Worm (Caenorhabditis elegans) whole organism, L1 larva: ENCODE data around the gene R10E9.3.
A peak's percentile ranks its signal among the peaks of the same experiment; 100 is the strongest.

Experiments
- C04F5.9 ChIP-seq: sonication (generic microtip); optimal IDR thresholded peaks from 2 replicates; lab custom pipeline; 2016; ENCODE audit warnings: missing genetic modification characterization, missing compliant biosample characterization
- C16A3.4 ChIP-seq: fragments of 150-350 bp; optimal IDR thresholded peaks from 2 replicates; lab custom pipeline; 2014; ENCODE audit warnings: missing biosample characterization, missing genetic modification characterization
- F16B12.6 ChIP-seq: fragments of 150-350 bp; optimal IDR thresholded peaks from 2 replicates; lab custom pipeline; 2014; ENCODE audit warnings: missing biosample characterization, missing genetic modification characterization
- Y116A8C.19 ChIP-seq: sonication (generic microtip); optimal IDR thresholded peaks from 2 replicates; lab custom pipeline; 2016; ENCODE audit warnings: missing compliant biosample characterization, missing genetic modification characterization, borderline replicate concordance
- aha-1 ChIP-seq: fragments of 150-350 bp; optimal IDR thresholded peaks from 2 replicates; lab custom pipeline; 2014; ENCODE audit warnings: missing biosample characterization, missing genetic modification characterization
- aly-2 ChIP-seq: fragments of 150-350 bp; optimal IDR thresholded peaks from 2 replicates; lab custom pipeline; 2014; ENCODE audit warnings: missing biosample characterization, missing genetic modification characterization
- dpl-1 ChIP-seq, 3 experiments: fragments of 150-350 bp in 2 of 3; sonication (generic microtip) in 1 of 3; optimal IDR thresholded peaks; 2 replicates each; lab custom pipeline; 2014 to 2017; ENCODE audit warnings: missing biosample characterization in 3 of 3, missing genetic modification characterization in 3 of 3, missing genetic modification reagents in 3 of 3
- efl-1 ChIP-seq, 4 experiments: fragments of 150-350 bp; optimal IDR thresholded peaks in 3 of 4; peaks in 1 of 4; 1 replicate in 1 of 4; 2 replicates in 3 of 4; lab custom pipeline; 2014; ENCODE audit warnings: missing biosample characterization in 2 of 4, missing genetic modification characterization in 2 of 4, missing genetic modification reagents in 2 of 4
- efl-3 ChIP-seq: fragments of 200-800 bp; sonication (Bioruptor generic); optimal IDR thresholded peaks from 2 replicates; lab custom pipeline; 2018; ENCODE audit warnings: mild to moderate bottlenecking, missing genetic modification characterization, missing compliant biosample characterization
- elt-2 ChIP-seq: sonication (generic microtip); optimal IDR thresholded peaks from 2 replicates; lab custom pipeline; 2016; ENCODE audit warnings: missing genetic modification characterization, mild to moderate bottlenecking, inconsistent platforms, missing compliant biosample characterization, missing genetic modification reagents
- fkh-10 ChIP-seq: sonication (generic microtip); optimal IDR thresholded peaks from 2 replicates; lab custom pipeline; 2017; ENCODE audit warnings: missing biosample characterization, missing genetic modification reagents, missing genetic modification characterization
- fkh-8 ChIP-seq: sonication (generic microtip); optimal IDR thresholded peaks from 2 replicates; lab custom pipeline; 2016; ENCODE audit warnings: mild to moderate bottlenecking, missing genetic modification characterization, missing compliant biosample characterization
- grh-1 ChIP-seq: fragments of 200-800 bp; sonication (Bioruptor generic); IDR thresholded peaks from 2 replicates; pipeline ENCODE4 v1.3.6; 2022; ENCODE audit warnings: missing genetic modification reagents, missing genetic modification characterization, missing compliant biosample characterization
- hpl-2 ChIP-seq: fragments of 150-350 bp; optimal IDR thresholded peaks from 2 replicates; lab custom pipeline; 2014; ENCODE audit warnings: missing biosample characterization, missing genetic modification reagents, missing genetic modification characterization
- irx-1 ChIP-seq: sonication (generic microtip); optimal IDR thresholded peaks from 2 replicates; lab custom pipeline; 2016; ENCODE audit warnings: missing genetic modification characterization, missing compliant biosample characterization
- isw-1 ChIP-seq: fragments of 200-800 bp; sonication (Bioruptor generic); IDR thresholded peaks from 2 replicates; pipeline ENCODE4 v1.3.6; 2022; ENCODE audit warnings: missing genetic modification characterization, missing compliant biosample characterization
- jun-1 ChIP-seq: fragments of 150-350 bp; optimal IDR thresholded peaks from 2 replicates; lab custom pipeline; 2014; ENCODE audit warnings: missing biosample characterization, missing genetic modification reagents, missing genetic modification characterization
- lin-13 ChIP-seq: fragments of 150-350 bp; optimal IDR thresholded peaks from 2 replicates; lab custom pipeline; 2014; ENCODE audit warnings: missing biosample characterization, missing genetic modification reagents, missing genetic modification characterization
- lin-14 ChIP-seq: fragments of 200-800 bp; sonication (Bioruptor generic); optimal IDR thresholded peaks from 2 replicates; lab custom pipeline; 2018; ENCODE audit warnings: mild to moderate bottlenecking, missing genetic modification characterization, moderate library complexity, missing compliant biosample characterization
- lin-35 ChIP-seq, 2 experiments: fragments of 150-350 bp; optimal IDR thresholded peaks; 2 replicates each; lab custom pipeline; 2014; ENCODE audit warnings: missing biosample characterization in 2 of 2, missing genetic modification characterization in 2 of 2, missing genetic modification reagents in 2 of 2
- lin-39 ChIP-seq: fragments of 150-350 bp; optimal IDR thresholded peaks from 2 replicates; lab custom pipeline; 2014; ENCODE audit warnings: missing biosample characterization, missing genetic modification reagents, missing genetic modification characterization
- lir-3 ChIP-seq: sonication (generic microtip); optimal IDR thresholded peaks from 2 replicates; lab custom pipeline; 2016; ENCODE audit warnings: mild to moderate bottlenecking, missing genetic modification characterization, moderate library complexity, missing compliant biosample characterization; ENCODE audit not compliant: poor library complexity
- lsy-2 ChIP-seq, 2 experiments: fragments of 150-350 bp; optimal IDR thresholded peaks; 2 replicates each; lab custom pipeline; 2014; ENCODE audit warnings: missing biosample characterization in 2 of 2, missing genetic modification characterization in 2 of 2
- mdl-1 ChIP-seq, 2 experiments: fragments of 150-350 bp; optimal IDR thresholded peaks; 2 replicates each; lab custom pipeline; 2014 to 2017; ENCODE audit warnings: missing biosample characterization in 2 of 2, missing genetic modification characterization in 2 of 2, inconsistent platforms in 1 of 2
- mef-2 ChIP-seq: fragments of 150-350 bp; optimal IDR thresholded peaks from 2 replicates; lab custom pipeline; 2014; ENCODE audit warnings: missing biosample characterization, missing genetic modification characterization
- mep-1 ChIP-seq: fragments of 150-350 bp; optimal IDR thresholded peaks from 2 replicates; lab custom pipeline; 2014; ENCODE audit warnings: missing biosample characterization, missing genetic modification characterization
- nhr-11 ChIP-seq: fragments of 150-350 bp; optimal IDR thresholded peaks from 2 replicates; lab custom pipeline; 2014; ENCODE audit warnings: missing biosample characterization, missing genetic modification characterization
- nhr-19 ChIP-seq: fragments of 200-800 bp; sonication (Bioruptor generic); conservative IDR thresholded peaks from 2 replicates; pipeline ENCODE4 v1.3.6; 2022; ENCODE audit warnings: missing genetic modification characterization, missing compliant biosample characterization
- nhr-20 ChIP-seq: sonication (generic microtip); optimal IDR thresholded peaks from 2 replicates; lab custom pipeline; 2016; ENCODE audit warnings: mild to moderate bottlenecking, missing genetic modification characterization, missing compliant biosample characterization
- nhr-237 ChIP-seq: fragments of 150-350 bp; optimal IDR thresholded peaks from 2 replicates; lab custom pipeline; 2014; ENCODE audit warnings: missing biosample characterization, missing genetic modification characterization
- nhr-28 ChIP-seq: fragments of 150-350 bp; optimal IDR thresholded peaks from 2 replicates; lab custom pipeline; 2014; ENCODE audit warnings: missing biosample characterization, missing genetic modification characterization
- nhr-47 ChIP-seq: sonication (generic microtip); optimal IDR thresholded peaks from 2 replicates; lab custom pipeline; 2016; ENCODE audit warnings: mild to moderate bottlenecking, missing genetic modification characterization, moderate library complexity, missing compliant biosample characterization
- nhr-71 ChIP-seq: sonication (generic microtip); optimal IDR thresholded peaks from 2 replicates; lab custom pipeline; 2016; ENCODE audit warnings: mild to moderate bottlenecking, missing genetic modification characterization, moderate library complexity, missing compliant biosample characterization
- nhr-76 ChIP-seq: sonication (generic microtip); optimal IDR thresholded peaks from 2 replicates; lab custom pipeline; 2017; ENCODE audit warnings: missing biosample characterization, missing genetic modification characterization
- nhr-77 ChIP-seq: fragments of 150-350 bp; optimal IDR thresholded peaks from 2 replicates; lab custom pipeline; 2014; ENCODE audit warnings: missing biosample characterization, missing genetic modification characterization
- nhr-90 ChIP-seq: sonication (generic microtip); optimal IDR thresholded peaks from 2 replicates; lab custom pipeline; 2016; ENCODE audit warnings: mild to moderate bottlenecking, missing genetic modification characterization, missing compliant biosample characterization; ENCODE audit not compliant: poor library complexity
- pag-3 ChIP-seq: sonication (generic microtip); optimal IDR thresholded peaks from 2 replicates; lab custom pipeline; 2017; ENCODE audit warnings: missing genetic modification characterization, mild to moderate bottlenecking, missing compliant biosample characterization, antibody characterized with exemption, borderline replicate concordance; ENCODE audit not compliant: insufficient read depth
- rnt-1 ChIP-seq: sonication (generic microtip); optimal IDR thresholded peaks from 2 replicates; lab custom pipeline; 2016; ENCODE audit warnings: mild to moderate bottlenecking, missing genetic modification characterization, moderate library complexity, missing compliant biosample characterization
- skn-1 ChIP-seq: fragments of 150-350 bp; optimal IDR thresholded peaks from 2 replicates; lab custom pipeline; 2014; ENCODE audit warnings: missing biosample characterization, missing genetic modification characterization
- snpc-4 ChIP-seq: fragments of 150-350 bp; optimal IDR thresholded peaks from 2 replicates; lab custom pipeline; 2014; ENCODE audit warnings: missing biosample characterization, missing genetic modification characterization
- sox-4 ChIP-seq: sonication (generic microtip); optimal IDR thresholded peaks from 2 replicates; lab custom pipeline; 2016; ENCODE audit warnings: missing genetic modification characterization, missing compliant biosample characterization
- sptf-1 ChIP-seq: fragments of 150-350 bp; optimal IDR thresholded peaks from 2 replicates; lab custom pipeline; 2014; ENCODE audit warnings: missing biosample characterization, missing genetic modification characterization
- sup-37 ChIP-seq: fragments of 200-800 bp; sonication (Bioruptor generic); optimal IDR thresholded peaks from 2 replicates; lab custom pipeline; 2018; ENCODE audit warnings: mild to moderate bottlenecking, missing genetic modification characterization, missing compliant biosample characterization
- swsn-7 ChIP-seq: sonication (generic microtip); optimal IDR thresholded peaks from 2 replicates; lab custom pipeline; 2016; ENCODE audit warnings: missing genetic modification characterization, missing compliant biosample characterization
- tlp-1 ChIP-seq: fragments of 150-350 bp; optimal IDR thresholded peaks from 2 replicates; lab custom pipeline; 2014; ENCODE audit warnings: missing biosample characterization, missing genetic modification characterization
- unc-30 ChIP-seq: sonication (generic microtip); optimal IDR thresholded peaks from 2 replicates; lab custom pipeline; 2017; ENCODE audit warnings: missing biosample characterization, missing genetic modification characterization
- unc-62 ChIP-seq: fragments of 150-350 bp; optimal IDR thresholded peaks from 2 replicates; lab custom pipeline; 2014; ENCODE audit warnings: missing biosample characterization, missing genetic modification reagents, missing genetic modification characterization
- xbp-1 ChIP-seq: sonication (generic microtip); optimal IDR thresholded peaks from 2 replicates; lab custom pipeline; 2016; ENCODE audit warnings: missing genetic modification characterization, missing compliant biosample characterization
- ztf-11 ChIP-seq, 2 experiments: sonication (generic microtip); optimal IDR thresholded peaks; 2 replicates each; lab custom pipeline; 2016 to 2017; ENCODE audit warnings: missing genetic modification characterization in 2 of 2, missing biosample characterization in 1 of 2, missing compliant biosample characterization in 1 of 2
- ztf-4 ChIP-seq: fragments of 150-350 bp; optimal IDR thresholded peaks from 2 replicates; lab custom pipeline; 2014; ENCODE audit warnings: missing biosample characterization, missing genetic modification characterization

R10E9.3 gene

ce11 chrIII:3953235-3953634 is 6.8 kb upstream of the R10E9.3 start (continued):
- TF ChIP-seq lin-35 (GFP tag; optimal IDR thresholded peaks at IDR 0.05; lab: Kevin White, UChicago), result peak; percentile 30 to 83
- TF ChIP-seq tlp-1 (tag; lab: Kevin White, UChicago), result no peak
- TF ChIP-seq C16A3.4 (tag; lab: Kevin White, UChicago), result peak; percentile 57
- no peak for TF ChIP-seq unc-62 (GFP tag; lab: Kevin White, UChicago)
- TF ChIP-seq aly-2 (tag; lab: Kevin White, UChicago), result no peak
- peak; percentile 29 for TF ChIP-seq sup-37 (GFP tag; lab: Kevin White, UChicago)
- no peak for TF ChIP-seq Y116A8C.19 (tag; lab: Kevin White, UChicago)
- TF ChIP-seq swsn-7 (tag; lab: Kevin White, UChicago), result peak; percentile 35
- TF ChIP-seq fkh-10, result peak; percentile 4
- no peak for TF ChIP-seq nhr-11
- TF ChIP-seq ztf-11 (tag; optimal IDR thresholded peaks at IDR 0.05; lab: Kevin White, UChicago), result peak in 1 of 2 experiments; percentile 54
- TF ChIP-seq unc-30, result no peak
- peak; percentile 40 for TF ChIP-seq lir-3 (tag; lab: Kevin White, UChicago)
- peak; percentile 18 for TF ChIP-seq snpc-4 (tag; lab: Kevin White, UChicago)
- TF ChIP-seq lin-14 (GFP tag; lab: Kevin White, UChicago), result peak; percentile 88
- TF ChIP-seq aha-1 (tag; lab: Kevin White, UChicago), result no peak
- TF ChIP-seq ztf-4 (tag; lab: Kevin White, UChicago), result peak; percentile 55
- peak; percentile 50 for TF ChIP-seq rnt-1 (tag; lab: Kevin White, UChicago)
- no peak for TF ChIP-seq xbp-1 (tag; lab: Kevin White, UChicago)

- TF ChIP-seq aly-2 (tag; lab: Kevin White, UChicago), result no peak
- no peak for TF ChIP-seq jun-1 (tag; lab: Kevin White, UChicago)
- TF ChIP-seq nhr-71, result peak; percentile 85
- peak; percentile 42 for TF ChIP-seq nhr-47 (tag; lab: Kevin White, UChicago)
- TF ChIP-seq C04F5.9 (tag; lab: Kevin White, UChicago), result no peak
- no peak for TF ChIP-seq pag-3
- TF ChIP-seq nhr-237 (tag; lab: Kevin White, UChicago), result no peak
- no peak for TF ChIP-seq nhr-77 (tag; lab: Kevin White, UChicago)
- TF ChIP-seq hpl-2 (GFP tag; lab: Kevin White, UChicago), result no peak
- TF ChIP-seq nhr-90 (tag; lab: Kevin White, UChicago), result no peak
- TF ChIP-seq skn-1 (tag; lab: Kevin White, UChicago), result no peak
- TF ChIP-seq F16B12.6 (tag; lab: Kevin White, UChicago), result no peak
- TF ChIP-seq isw-1, result no peak
- no peak for TF ChIP-seq lin-39 (tag; lab: Kevin White, UChicago)
- no peak for TF ChIP-seq grh-1
- TF ChIP-seq swsn-7 (tag; lab: Kevin White, UChicago), result peak; percentile 37
- TF ChIP-seq nhr-19 (GFP tag; lab: Robert Waterston, UW), result peak; percentile 49; the same call in 1 of the 2 replicates
- TF ChIP-seq mep-1, result peak; percentile 52
- peak; percentile 70 for TF ChIP-seq ztf-4 (tag; lab: Kevin White, UChicago)
- TF ChIP-seq dpl-1 (GFP tag; optimal IDR thresholded peaks at IDR 0.05; lab: Kevin White, UChicago), result peak in 1 of 3 experiments; percentile 1
- no peak for TF ChIP-seq sptf-1 (tag; lab: Kevin White, UChicago)
- peak; percentile 90 for TF ChIP-seq lin-14 (GFP tag; lab: Kevin White, UChicago)
- peak; percentile 42 to 58 for TF ChIP-seq lsy-2 (tag; optimal IDR thresholded peaks at IDR 0.05; lab: Kevin White, UChicago)
- no peak for TF ChIP-seq nhr-76 (tag; lab: Kevin White, UChicago)
- peak; percentile 34 for TF ChIP-seq rnt-1 (tag; lab: Kevin White, UChicago)
- peak; percentile 67 for TF ChIP-seq fkh-8 (tag; lab: Kevin White, UChicago)
- TF ChIP-seq lin-13 (GFP tag; lab: Kevin White, UChicago), result peak; percentile 19
- peak in 1 of 2 experiments; percentile 8 for TF ChIP-seq ztf-11 (tag; optimal IDR thresholded peaks at IDR 0.05; lab: Kevin White, UChicago)
- TF ChIP-seq irx-1 (tag; lab: Kevin White, UChicago), result peak; percentile 25
- TF ChIP-seq nhr-28 (tag; lab: Kevin White, UChicago), result no peak
- peak; percentile 62 for TF ChIP-seq nhr-20 (tag; lab: Kevin White, UChicago)
- TF ChIP-seq efl-3 (GFP tag; lab: Kevin White, UChicago), result no peak
- TF ChIP-seq mdl-1 (tag; optimal IDR thresholded peaks at IDR 0.05; lab: Kevin White, UChicago), result peak in 1 of 2 experiments; percentile 90
- TF ChIP-seq efl-1 (optimal IDR thresholded peaks at IDR 0.05; lab: Kevin White, UChicago), result peak in 1 of 2 experiments; percentile 30
- TF ChIP-seq efl-1 (GFP tag; optimal IDR thresholded peaks at IDR 0.05 in 1 of 2; lab: Kevin White, UChicago), result peak in 1 of 2 experiments; percentile 90
- no peak for TF ChIP-seq aha-1 (tag; lab: Kevin White, UChicago)
- TF ChIP-seq mef-2 (tag; lab: Kevin White, UChicago), result no peak
- no peak for TF ChIP-seq sox-4 (tag; lab: Kevin White, UChicago)
- peak; percentile 42 for TF ChIP-seq C16A3.4 (tag; lab: Kevin White, UChicago)
- no peak for TF ChIP-seq elt-2 (tag; lab: Kevin White, UChicago)
Observed at ce11 chrIII:3954220-3954619, 5.8 kb upstream of the R10E9.3 start.
